Worm (Caenorhabditis elegans) whole organism, L4 larva: Measurements from ENCODE around the gene C25H3.10.

Source experiments
- F49E8.2 ChIP-seq: sonication (generic microtip); optimal IDR thresholded peaks from 2 replicates; lab custom pipeline; 2016; ENCODE audit warnings: missing compliant biosample characterization, mild to moderate bottlenecking, missing genetic modification characterization, borderline replicate concordance
- aha-1 ChIP-seq: fragments of 150-350 bp; peaks from one replicate; lab custom pipeline; 2014; ENCODE audit warnings: missing biosample characterization, missing genetic modification characterization
- ama-1 ChIP-seq: fragments of 150-350 bp; optimal IDR thresholded peaks from 2 replicates; lab custom pipeline; 2014; ENCODE audit warnings: inconsistent platforms, mixed read lengths
- ceh-32 ChIP-seq: sonication (generic microtip); optimal IDR thresholded peaks from 2 replicates; lab custom pipeline; 2016; ENCODE audit warnings: mild to moderate bottlenecking, missing genetic modification characterization, missing compliant biosample characterization; ENCODE audit not compliant: poor library complexity
- ces-1 ChIP-seq: fragments of 150-350 bp; sonication (generic microtip); optimal IDR thresholded peaks from 4 replicates; lab custom pipeline; 2014; ENCODE audit warnings: missing biosample characterization, missing genetic modification reagents, missing genetic modification characterization
- cey-2 ChIP-seq: sonication (generic microtip); optimal IDR thresholded peaks from 3 replicates; lab custom pipeline; 2017; ENCODE audit warnings: missing genetic modification characterization, mild to moderate bottlenecking, missing compliant biosample characterization, antibody characterized with exemption, borderline replicate concordance; ENCODE audit not compliant: insufficient read depth
- daf-16 ChIP-seq, 3 experiments: sonication (generic microtip); optimal IDR thresholded peaks; 2 replicates each; lab custom pipeline; 2016 to 2017; ENCODE audit warnings: missing genetic modification characterization in 3 of 3, missing genetic modification reagents in 3 of 3, mild to moderate bottlenecking in 2 of 3, missing compliant biosample characterization in 2 of 3, missing biosample characterization in 1 of 3, moderate library complexity in 1 of 3
- dmd-8 ChIP-seq: fragments of 200-800 bp; sonication (Bioruptor generic); IDR thresholded peaks from 2 replicates; pipeline ENCODE4 v1.3.6; 2022; ENCODE audit warnings: missing genetic modification characterization, missing compliant biosample characterization
- hlh-11 ChIP-seq: fragments of 200-800 bp; sonication (Bioruptor generic); optimal IDR thresholded peaks from 2 replicates; lab custom pipeline; 2018; ENCODE audit warnings: mild to moderate bottlenecking, missing genetic modification characterization, missing compliant biosample characterization
- hlh-30 ChIP-seq: sonication (generic microtip); optimal IDR thresholded peaks from 2 replicates; lab custom pipeline; 2017; ENCODE audit warnings: antibody characterized with exemption, mild to moderate bottlenecking, missing genetic modification characterization, missing compliant biosample characterization; ENCODE audit not compliant: insufficient read depth
- jun-1 ChIP-seq: fragments of 150-350 bp; optimal IDR thresholded peaks from 2 replicates; lab custom pipeline; 2014; ENCODE audit warnings: missing biosample characterization, missing genetic modification reagents, missing genetic modification characterization
- lim-7 ChIP-seq: fragments of 200-800 bp; sonication (Bioruptor generic); IDR thresholded peaks from 2 replicates; pipeline ENCODE4 v1.3.6; 2022; ENCODE audit warnings: missing genetic modification characterization, missing compliant biosample characterization
- lir-3 ChIP-seq: sonication (generic microtip); optimal IDR thresholded peaks from 2 replicates; lab custom pipeline; 2016; ENCODE audit warnings: mild to moderate bottlenecking, missing genetic modification characterization, missing compliant biosample characterization
- madf-5 ChIP-seq, 2 experiments: fragments of 200-800 bp; sonication (Bioruptor generic); IDR thresholded peaks; 2 replicates each; pipeline ENCODE4 v1.3.6; 2022; ENCODE audit warnings: missing compliant biosample characterization in 2 of 2, missing genetic modification characterization in 2 of 2
- madf-9 ChIP-seq: fragments of 200-800 bp; sonication (Bioruptor generic); conservative IDR thresholded peaks from 2 replicates; pipeline ENCODE4 v1.3.6; 2022; ENCODE audit warnings: missing genetic modification reagents, missing genetic modification characterization, missing compliant biosample characterization
- mep-1 ChIP-seq: fragments of 150-350 bp; sonication (generic microtip); optimal IDR thresholded peaks from 3 replicates; lab custom pipeline; 2014; ENCODE audit warnings: missing biosample characterization, missing genetic modification characterization
- mes-2 ChIP-seq: sonication (generic microtip); optimal IDR thresholded peaks from 2 replicates; lab custom pipeline; 2016; ENCODE audit warnings: missing genotype, mild to moderate bottlenecking, missing genetic modification characterization, missing compliant biosample characterization; ENCODE audit not compliant: poor library complexity, severe bottlenecking
- mxl-3 ChIP-seq: fragments of 200-800 bp; sonication (Bioruptor generic); optimal IDR thresholded peaks from 2 replicates; lab custom pipeline; 2018; ENCODE audit warnings: mild to moderate bottlenecking, missing genetic modification characterization, missing compliant biosample characterization
- nhr-10 ChIP-seq: fragments of 150-350 bp; optimal IDR thresholded peaks from 2 replicates; lab custom pipeline; 2014; ENCODE audit warnings: missing biosample characterization, missing genetic modification characterization
- nhr-11 ChIP-seq: fragments of 150-350 bp; optimal IDR thresholded peaks from 2 replicates; lab custom pipeline; 2014; ENCODE audit warnings: missing biosample characterization, missing genetic modification characterization
- nhr-25 ChIP-seq: sonication (generic microtip); optimal IDR thresholded peaks from 2 replicates; lab custom pipeline; 2017; ENCODE audit warnings: missing genetic modification characterization, mild to moderate bottlenecking, missing compliant biosample characterization, antibody characterized with exemption, moderate library complexity, borderline replicate concordance; ENCODE audit not compliant: insufficient read depth
- nhr-6 ChIP-seq: fragments of 150-350 bp; optimal IDR thresholded peaks from 2 replicates; lab custom pipeline; 2014; ENCODE audit warnings: missing biosample characterization, missing genetic modification characterization
- nhr-76 ChIP-seq: fragments of 150-350 bp; optimal IDR thresholded peaks from 2 replicates; lab custom pipeline; 2014; ENCODE audit warnings: missing biosample characterization, missing genetic modification characterization
- php-3 ChIP-seq: fragments of 200-800 bp; sonication (Bioruptor generic); IDR thresholded peaks from 2 replicates; pipeline ENCODE4 v1.3.6; 2022; ENCODE audit warnings: missing genetic modification reagents, missing genetic modification characterization, missing compliant biosample characterization
- spr-1 ChIP-seq: sonication (generic microtip); optimal IDR thresholded peaks from 2 replicates; lab custom pipeline; 2016; ENCODE audit warnings: mild to moderate bottlenecking, missing genetic modification characterization, missing compliant biosample characterization
- unc-130 ChIP-seq: sonication (generic microtip); optimal IDR thresholded peaks from 2 replicates; lab custom pipeline; 2016; ENCODE audit warnings: missing genetic modification reagents, missing genetic modification characterization, missing compliant biosample characterization
- unc-62 ChIP-seq, 3 experiments: fragments of 150-350 bp in 1 of 3; sonication (generic microtip); optimal IDR thresholded peaks in 2 of 3; peaks in 1 of 3; 1 replicate in 1 of 3; 2 replicates in 2 of 3; lab custom pipeline; 2014 to 2017; ENCODE audit warnings: missing biosample characterization in 3 of 3, missing genetic modification characterization in 3 of 3, missing genetic modification reagents in 3 of 3, missing genotype in 1 of 3
- vab-7 ChIP-seq: fragments of 200-800 bp; sonication (Bioruptor generic); IDR thresholded peaks from 2 replicates; pipeline ENCODE4 v1.3.6; 2022; ENCODE audit warnings: missing genetic modification reagents, missing genetic modification characterization, missing compliant biosample characterization
- zfp-3 ChIP-seq: fragments of 200-800 bp; sonication (Bioruptor generic); conservative IDR thresholded peaks from 2 replicates; pipeline ENCODE4 v1.3.6; 2022; ENCODE audit warnings: missing genetic modification reagents, missing genetic modification characterization, missing compliant biosample characterization
- zip-11 ChIP-seq: fragments of 200-800 bp; sonication (Bioruptor generic); IDR thresholded peaks from 2 replicates; pipeline ENCODE4 v1.3.6; 2022; ENCODE audit warnings: missing genetic modification characterization, missing compliant biosample characterization
- zip-2 ChIP-seq: fragments of 150-350 bp; optimal IDR thresholded peaks from 2 replicates; lab custom pipeline; 2014; ENCODE audit warnings: missing biosample characterization, missing genetic modification characterization
- ztf-11 ChIP-seq: fragments of 150-350 bp; optimal IDR thresholded peaks from 2 replicates; lab custom pipeline; 2014; ENCODE audit warnings: missing biosample characterization, missing genetic modification characterization
- ztf-7 ChIP-seq: fragments of 150-350 bp; optimal IDR thresholded peaks from 2 replicates; lab custom pipeline; 2014; ENCODE audit warnings: missing biosample characterization, missing genetic modification characterization

The C25H3.10 gene

DNA sequence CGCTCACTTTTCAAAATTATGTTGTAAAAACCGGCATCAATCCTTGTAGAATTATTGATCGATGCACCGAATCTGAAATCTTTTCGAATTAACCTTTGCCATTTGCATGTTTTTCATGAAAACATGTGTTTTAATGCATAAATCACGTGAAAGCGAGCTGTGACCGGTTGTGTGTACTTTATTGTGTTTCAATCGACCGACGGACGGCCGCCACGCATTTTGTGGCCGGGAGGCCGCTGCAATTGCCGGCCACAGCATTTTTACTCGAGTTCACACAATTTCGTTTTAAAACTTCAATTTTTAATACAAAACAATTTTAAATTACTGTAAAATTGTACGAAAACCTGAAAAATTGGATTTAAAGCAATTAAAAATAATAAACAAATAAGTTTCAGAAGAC, 9.8 kb downstream of the C25H3.10 start, which contains the start of gene C25H3.11 (continued):
- TF ChIP-seq php-3 (0 out of 2 replicates have a peak, but pooled peaks have one; percentile 32), zfp-3 (no peak), nhr-25 (tag; lab: Kevin White, UChicago) (no peak), spr-1 (tag; lab: Kevin White, UChicago) (peak; percentile 28), mes-2 (peak; percentile 64), jun-1 (tag; lab: Kevin White, UChicago) (no peak), nhr-11 (no peak), mep-1 (tag; lab: Kevin White, UChicago) (peak; percentile 47), hlh-11 (tag; lab: Kevin White, UChicago) (peak; percentile 78), ama-1 (peak; percentile 53), hlh-30 (tag; lab: Kevin White, UChicago) (peak; percentile 86), ztf-7 (tag; lab: Kevin White, UChicago) (no peak), daf-16 (GFP tag; optimal IDR thresholded peaks at IDR 0.05; lab: Kevin White, UChicago) (no peak), daf-16 (tag; optimal IDR thresholded peaks at IDR 0.05; lab: Kevin White, UChicago) (peak; percentile 66), cey-2 (tag; lab: Kevin White, UChicago) (no peak)
- TF ChIP-seq, all 104 proteins: peak for 21

DNA sequence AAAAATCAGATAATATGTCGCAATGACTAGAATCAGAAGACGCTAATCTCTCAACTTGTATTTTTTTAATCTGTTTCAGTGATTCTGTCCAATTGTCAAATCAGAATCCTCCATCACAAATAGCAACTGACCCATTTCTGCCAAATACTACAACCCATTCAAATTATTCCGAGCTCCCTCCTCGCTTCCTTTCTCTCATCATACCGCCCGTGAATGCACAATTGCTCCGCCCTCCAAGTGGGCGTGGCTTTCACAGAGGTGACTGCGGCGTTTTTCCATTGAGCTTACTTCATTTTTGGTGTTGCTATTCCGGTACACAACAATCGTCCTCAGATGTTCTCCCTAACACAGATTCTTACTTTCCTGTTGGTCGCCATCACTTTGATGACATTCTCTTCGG, 18.1 kb downstream of the C25H3.10 start, which contains the start of gene flp-27:
Gene flp-27 (plus strand): TSS at position 301 of the 400 bp plus-strand sequence.
- TF ChIP-seq unc-130 (GFP tag; lab: Kevin White, UChicago) (no peak), vab-7 (GFP tag; lab: Robert Waterston, UW) (no peak)
- TF ChIP-seq, all 104 proteins: peak for 0

DNA sequence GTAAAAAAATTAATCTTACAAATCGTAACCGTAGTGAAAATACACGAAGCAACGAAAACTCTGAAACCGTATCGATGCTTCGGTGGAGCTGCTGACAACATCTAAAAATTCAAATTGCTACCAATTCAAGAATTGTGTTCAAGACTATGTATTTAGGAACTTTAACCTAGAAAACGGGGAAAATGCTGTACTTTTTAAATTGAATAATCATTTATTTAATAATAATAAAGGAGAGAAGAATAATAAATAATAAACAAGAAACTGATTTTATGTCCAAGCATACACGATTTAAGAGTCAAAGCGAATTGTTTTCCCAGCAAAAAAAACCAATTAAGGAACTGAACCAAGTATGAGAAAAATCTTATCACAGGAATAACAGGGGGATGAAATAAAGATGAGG, 29.2 kb downstream of the C25H3.10 start, which contains the start of gene C25H3.17:
Gene C25H3.17 (minus strand): TSS at position 101 of the 400 bp plus-strand sequence.
- TF ChIP-seq zip-11 (GFP tag; lab: Robert Waterston, UW) (no peak), dmd-8 (no peak), nhr-10 (tag; lab: Kevin White, UChicago) (no peak), nhr-6 (no peak), F49E8.2 (tag; lab: Kevin White, UChicago) (no peak), ces-1 (GFP tag; lab: Kevin White, UChicago) (no peak), nhr-76 (tag; lab: Kevin White, UChicago) (no peak), unc-62 (GFP tag; optimal IDR thresholded peaks at IDR 0.05 in 1 of 2; lab: Kevin White, UChicago) (no peak), unc-62 (tag; optimal IDR thresholded peaks at IDR 0.05; lab: Kevin White, UChicago) (no peak), mep-1 (tag; lab: Kevin White, UChicago) (no peak), madf-5 (GFP tag; IDR thresholded peaks at IDR 0.05; lab: Robert Waterston, UW) (no peak), php-3 (no peak), nhr-25 (tag; lab: Kevin White, UChicago) (no peak), ceh-32 (tag; lab: Kevin White, UChicago) (no peak), mxl-3 (GFP tag; lab: Kevin White, UChicago) (no peak), zip-2 (tag; lab: Kevin White, UChicago) (no peak), ztf-11 (tag; lab: Kevin White, UChicago) (no peak)
- TF ChIP-seq, all 104 proteins: peak for 0

DNA sequence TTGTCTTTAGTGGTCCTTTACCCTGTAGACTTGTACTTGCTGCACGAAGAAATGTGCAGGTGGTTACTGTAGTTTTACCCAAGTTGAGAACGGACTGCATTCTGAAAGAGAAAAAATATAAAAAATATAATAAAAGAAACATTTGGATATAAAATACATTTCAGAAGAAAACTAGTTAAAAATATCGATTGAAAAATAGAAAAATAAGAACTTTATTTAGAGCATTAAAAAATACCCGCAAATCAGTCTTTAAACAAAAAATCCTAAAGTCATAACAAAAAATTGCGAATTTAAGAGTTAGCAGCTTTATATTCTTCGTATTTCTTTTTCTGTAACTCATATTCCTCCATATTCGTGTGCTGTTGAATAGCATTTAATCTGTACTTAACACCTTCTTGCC, 29.9 kb downstream of the C25H3.10 start, which contains the start of gene C25H3.7:
Gene C25H3.7 (minus strand): TSS at position 101 of the 400 bp plus-strand sequence.
- TF ChIP-seq madf-9 (GFP tag; lab: Robert Waterston, UW) (no peak), aha-1 (tag; lab: Kevin White, UChicago) (peak; percentile 50)
- TF ChIP-seq, all 104 proteins: peak for 1

DNA sequence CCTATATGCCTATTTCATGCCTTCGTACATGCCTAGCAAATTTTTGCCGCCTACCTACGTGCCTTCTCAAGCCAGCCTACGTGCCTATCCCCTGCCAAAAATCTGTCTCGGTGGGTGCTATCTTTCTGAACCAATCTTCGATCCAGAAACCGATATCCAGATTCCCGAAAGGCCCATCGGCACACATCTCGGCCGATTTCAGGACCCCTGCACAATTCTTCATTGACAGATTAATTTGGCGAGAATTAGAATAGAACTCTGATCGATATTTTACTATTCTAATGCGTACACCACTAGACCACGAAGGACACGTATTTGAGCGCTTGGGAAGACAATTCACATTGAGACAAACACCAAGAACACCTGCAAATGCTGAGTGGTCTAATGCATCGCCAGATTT, 31.2 kb downstream of the C25H3.10 start:
- TF ChIP-seq lir-3 (tag; lab: Kevin White, UChicago) (no peak), lim-7 (GFP tag; lab: Robert Waterston, UW) (no peak), hlh-11 (tag; lab: Kevin White, UChicago) (no peak)
